Fruit fly (Drosophila melanogaster) whole organism, embryonic: ENCODE results near the gene robl62A.

Experiments used
- Bteb2 ChIP-seq: fragments of 200-800 bp; sonication (Bioruptor generic); optimal IDR thresholded peaks from 2 replicates; lab custom pipeline; 2016; ENCODE audit warnings: missing biosample characterization, missing genetic modification characterization
- CG1024 ChIP-seq: fragments of 200-800 bp; sonication (Bioruptor generic); IDR thresholded peaks from 2 replicates; pipeline ENCODE4 v1.3.6; 2022; ENCODE audit warnings: missing biosample characterization, missing genetic modification characterization
- CG10267 ChIP-seq: fragments of 200-800 bp; sonication (Bioruptor generic); optimal IDR thresholded peaks from 2 replicates; lab custom pipeline; 2018; ENCODE audit warnings: missing biosample characterization, mild to moderate bottlenecking, missing genetic modification characterization, moderate library complexity
- CG10366 ChIP-seq: fragments of 200-800 bp; sonication (Bioruptor generic); IDR thresholded peaks from 2 replicates; pipeline ENCODE4 v1.3.6; 2022; ENCODE audit warnings: missing biosample characterization, missing genetic modification characterization
- CG11247 ChIP-seq: fragments of 200-800 bp; sonication (Bioruptor generic); IDR thresholded peaks from 2 replicates; pipeline ENCODE4 v1.3.6; 2022; ENCODE audit warnings: missing biosample characterization, missing genetic modification characterization
- CG12299 ChIP-seq: fragments of 200-800 bp; sonication (Bioruptor generic); optimal IDR thresholded peaks from 2 replicates; lab custom pipeline; 2018; ENCODE audit warnings: missing biosample characterization, mild to moderate bottlenecking, missing genetic modification characterization
- CG17361 ChIP-seq: fragments of 200-800 bp; sonication (Bioruptor generic); IDR thresholded peaks from 3 replicates; pipeline ENCODE4 v1.3.6; 2022; ENCODE audit warnings: missing biosample characterization, missing genetic modification characterization
- CG17912 ChIP-seq: fragments of 200-800 bp; sonication (Bioruptor generic); optimal IDR thresholded peaks from 2 replicates; lab custom pipeline; 2018; ENCODE audit warnings: missing biosample characterization, mild to moderate bottlenecking, missing genetic modification characterization
- CG2202 ChIP-seq: fragments of 200-800 bp; sonication (Bioruptor generic); optimal IDR thresholded peaks from 2 replicates; lab custom pipeline; 2018; ENCODE audit warnings: missing biosample characterization, mild to moderate bottlenecking, missing genetic modification characterization
- CG30403 ChIP-seq: fragments of 200-800 bp; sonication (Bioruptor generic); optimal IDR thresholded peaks from 3 replicates; lab custom pipeline; 2016; ENCODE audit warnings: missing biosample characterization, missing genetic modification characterization
- CG30431 ChIP-seq: fragments of 200-800 bp; sonication (Bioruptor generic); optimal IDR thresholded peaks from 2 replicates; lab custom pipeline; 2017; ENCODE audit warnings: missing biosample characterization, missing genetic modification characterization
- CG31441 ChIP-seq: fragments of 200-800 bp; sonication (Bioruptor generic); IDR thresholded peaks from 2 replicates; pipeline ENCODE4 v1.3.6; 2022; ENCODE audit warnings: missing biosample characterization, missing genetic modification characterization
- CG33557 ChIP-seq: fragments of 200-800 bp; sonication (Bioruptor generic); optimal IDR thresholded peaks from 2 replicates; lab custom pipeline; 2019; ENCODE audit warnings: missing biosample characterization, mild to moderate bottlenecking, missing genetic modification characterization, moderate library complexity
- CG34376 ChIP-seq: fragments of 200-800 bp; sonication (Bioruptor generic); optimal IDR thresholded peaks from 2 replicates; lab custom pipeline; 2018; ENCODE audit warnings: missing biosample characterization, mild to moderate bottlenecking, missing genetic modification characterization
- CG3995 ChIP-seq: fragments of 200-800 bp; sonication (Bioruptor generic); optimal IDR thresholded peaks from 3 replicates; lab custom pipeline; 2016; ENCODE audit warnings: missing biosample characterization, missing genetic modification characterization
- CG4282 ChIP-seq: fragments of 200-800 bp; sonication (Bioruptor generic); optimal IDR thresholded peaks from 2 replicates; lab custom pipeline; 2016; ENCODE audit warnings: missing biosample characterization, missing genetic modification characterization
- CG4730 ChIP-seq: fragments of 200-800 bp; sonication (Bioruptor generic); IDR thresholded peaks from 2 replicates; pipeline ENCODE4 v1.3.6; 2022; ENCODE audit warnings: missing biosample characterization, missing genetic modification characterization
- CG8359 ChIP-seq: fragments of 200-800 bp; sonication (Bioruptor generic); optimal IDR thresholded peaks from 2 replicates; lab custom pipeline; 2017; ENCODE audit warnings: missing biosample characterization, mild to moderate bottlenecking, missing genetic modification characterization, borderline replicate concordance
- CG9876 ChIP-seq: fragments of 200-800 bp; sonication (Bioruptor generic); optimal IDR thresholded peaks from 2 replicates; lab custom pipeline; 2016; ENCODE audit warnings: missing biosample characterization, missing genetic modification characterization
- Camta ChIP-seq: fragments of 200-800 bp; sonication (Bioruptor generic); optimal IDR thresholded peaks from 2 replicates; lab custom pipeline; 2016; ENCODE audit warnings: missing biosample characterization, missing genetic modification characterization
- CoRest ChIP-seq: fragments of 200-800 bp; sonication (Bioruptor generic); optimal IDR thresholded peaks from 3 replicates; lab custom pipeline; 2018; ENCODE audit warnings: missing biosample characterization, mild to moderate bottlenecking, missing genetic modification characterization, moderate library complexity
- D ChIP-seq, 2 experiments: fragments of 200-800 bp in 1 of 2; fragments of >200 bp in 1 of 2; sonication (Bioruptor generic) in 1 of 2; optimal IDR thresholded peaks; 2 replicates in 1 of 2; 3 replicates in 1 of 2; lab custom pipeline; 2017; ENCODE audit warnings: mild to moderate bottlenecking in 1 of 2, missing biosample characterization in 1 of 2, missing genetic modification characterization in 1 of 2, missing genetic modification reagents in 1 of 2
- Dip3 ChIP-seq: fragments of 200-800 bp; sonication (Bioruptor generic); optimal IDR thresholded peaks from 3 replicates; lab custom pipeline; 2016; ENCODE audit warnings: missing biosample characterization, missing genetic modification characterization
- Doc2 ChIP-seq: fragments of 200-800 bp; sonication (Bioruptor generic); IDR thresholded peaks from 2 replicates; pipeline ENCODE4 v1.3.6; 2022; ENCODE audit warnings: missing biosample characterization, missing genetic modification characterization
- Kr ChIP-seq: fragments of 200-800 bp; sonication (Bioruptor generic); optimal IDR thresholded peaks from 2 replicates; lab custom pipeline; 2017; ENCODE audit warnings: missing biosample characterization, mild to moderate bottlenecking, missing genetic modification characterization
- Nf-YB ChIP-seq: fragments of 200-800 bp; sonication (Bioruptor generic); optimal IDR thresholded peaks from 3 replicates; lab custom pipeline; 2019; ENCODE audit warnings: missing biosample characterization, mild to moderate bottlenecking, missing genetic modification characterization, moderate library complexity
- Scr ChIP-seq: fragments of 200-800 bp; sonication (Bioruptor generic); IDR thresholded peaks from 2 replicates; pipeline ENCODE4 v1.3.6; 2022; ENCODE audit warnings: missing biosample characterization, missing genetic modification characterization; ENCODE audit not compliant: partially characterized antibody
- Side ChIP-seq: fragments of 200-800 bp; sonication (Bioruptor generic); optimal IDR thresholded peaks from 2 replicates; lab custom pipeline; 2016; ENCODE audit warnings: missing biosample characterization, missing genetic modification characterization
- ab ChIP-seq: fragments of 200-800 bp; sonication (Bioruptor generic); optimal IDR thresholded peaks from 2 replicates; lab custom pipeline; 2016; ENCODE audit warnings: missing biosample characterization, missing genetic modification characterization
- bigmax ChIP-seq: fragments of 200-800 bp; sonication (Bioruptor generic); optimal IDR thresholded peaks from 2 replicates; lab custom pipeline; 2018; ENCODE audit warnings: missing biosample characterization, mild to moderate bottlenecking, missing genetic modification characterization
- bowl ChIP-seq: fragments of 200-800 bp; sonication (Bioruptor generic); IDR thresholded peaks from 2 replicates; pipeline ENCODE4 v1.3.6; 2022; ENCODE audit warnings: missing biosample characterization, missing genetic modification characterization
- cato ChIP-seq: fragments of 200-800 bp; sonication (Bioruptor generic); optimal IDR thresholded peaks from 2 replicates; lab custom pipeline; 2016; ENCODE audit warnings: missing biosample characterization, missing genetic modification characterization, borderline replicate concordance
- corto ChIP-seq: fragments of 200-800 bp; sonication (Bioruptor generic); optimal IDR thresholded peaks from 2 replicates; lab custom pipeline; 2016; ENCODE audit warnings: missing biosample characterization, mild to moderate bottlenecking, missing genetic modification characterization, moderate library complexity
- crol ChIP-seq: fragments of 200-800 bp; sonication (Bioruptor generic); IDR thresholded peaks from 2 replicates; pipeline ENCODE4 v1.3.6; 2022; ENCODE audit warnings: missing biosample characterization, missing genetic modification characterization
- dm ChIP-seq: fragments of 200-800 bp; sonication (Bioruptor generic); optimal IDR thresholded peaks from 3 replicates; lab custom pipeline; 2016; ENCODE audit warnings: missing biosample characterization, missing genetic modification characterization
- exex ChIP-seq: fragments of 200-800 bp; sonication (Bioruptor generic); optimal IDR thresholded peaks from 4 replicates; lab custom pipeline; 2018; ENCODE audit warnings: missing biosample characterization, mild to moderate bottlenecking, missing genetic modification characterization, moderate library complexity
- fd64A ChIP-seq: fragments of 200-800 bp; sonication (Bioruptor generic); optimal IDR thresholded peaks from 3 replicates; lab custom pipeline; 2018; ENCODE audit warnings: missing biosample characterization, mild to moderate bottlenecking, missing genetic modification characterization
- gce ChIP-seq: fragments of 200-800 bp; sonication (Bioruptor generic); IDR thresholded peaks from 3 replicates; pipeline ENCODE4 v1.3.6; 2022; ENCODE audit warnings: missing biosample characterization, missing genetic modification characterization
- gcm ChIP-seq: fragments of 200-800 bp; sonication (Bioruptor generic); optimal IDR thresholded peaks from 2 replicates; lab custom pipeline; 2019; ENCODE audit warnings: missing biosample characterization, mild to moderate bottlenecking, missing genetic modification characterization, moderate library complexity
- kah ChIP-seq: fragments of 200-800 bp; sonication (Bioruptor generic); optimal IDR thresholded peaks from 2 replicates; lab custom pipeline; 2018; ENCODE audit warnings: missing biosample characterization, mild to moderate bottlenecking, missing genetic modification characterization
- maf-S ChIP-seq: fragments of 200-800 bp; sonication (Bioruptor generic); optimal IDR thresholded peaks from 2 replicates; lab custom pipeline; 2016; ENCODE audit warnings: missing biosample characterization, missing genetic modification characterization
- so ChIP-seq: fragments of 200-800 bp; sonication (Bioruptor generic); IDR thresholded peaks from 3 replicates; pipeline ENCODE4 v1.3.6; 2022; ENCODE audit warnings: missing biosample characterization, missing genetic modification characterization

The robl62A gene

DNA sequence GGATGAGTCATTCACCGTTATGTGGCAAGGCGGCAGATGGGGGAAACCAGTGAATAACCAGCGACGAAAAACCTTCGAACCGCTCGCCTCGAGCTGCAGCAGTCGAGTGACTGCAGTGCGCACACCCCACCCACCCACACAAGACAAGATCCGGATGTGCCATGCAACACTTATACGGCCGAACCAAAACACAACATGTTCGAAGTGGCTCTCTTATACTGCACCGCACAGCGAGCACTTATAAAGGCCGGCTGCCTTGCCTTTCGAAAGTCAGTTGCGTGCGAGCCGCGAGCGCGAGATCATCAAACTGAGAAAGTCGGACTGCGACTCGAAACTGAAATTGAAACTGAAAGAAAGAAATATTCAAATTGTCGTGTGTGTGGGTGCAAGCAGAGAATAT is 13.9 kb upstream of the robl62A start, which contains the start of gene rho (continued):
- no peak for TF ChIP-seq CG3995 (GFP tag; lab: Kevin White, UChicago)
- no peak for TF ChIP-seq CG4282 (GFP tag; lab: Kevin White, UChicago)
- TF ChIP-seq gcm (GFP tag; lab: Kevin White, UChicago): no peak
- TF ChIP-seq CG34376 (GFP tag; lab: Kevin White, UChicago): no peak
- TF ChIP-seq corto (GFP tag; lab: Kevin White, UChicago): no peak
- TF ChIP-seq CG2202: peak; percentile 17
- no peak for TF ChIP-seq CG12299
- peak; percentile 22 for TF ChIP-seq CG33557 (GFP tag; lab: Kevin White, UChicago)
- no peak; the same call in 1 of the 2 replicates for TF ChIP-seq bowl
- TF ChIP-seq Dip3 (GFP tag; lab: Kevin White, UChicago): no peak
- no peak for TF ChIP-seq ab
- no peak for TF ChIP-seq maf-S (GFP tag; lab: Kevin White, UChicago)
- TF ChIP-seq CG31441 (GFP tag; lab: Robert Waterston, UW): no peak; the same call in 1 of the 2 replicates
- TF ChIP-seq CG30431 (GFP tag; lab: Kevin White, UChicago): no peak
- TF ChIP-seq D (optimal IDR thresholded peaks at IDR 0.05; lab: Kevin White, UChicago): no peak
- no peak for TF ChIP-seq D (GFP tag; optimal IDR thresholded peaks at IDR 0.05; lab: Kevin White, UChicago)
- no peak for TF ChIP-seq exex
- TF ChIP-seq kah (GFP tag; lab: Kevin White, UChicago): no peak
- TF ChIP-seq cato (GFP tag; lab: Kevin White, UChicago): no peak
- TF ChIP-seq CG17361 (GFP tag; lab: Robert Waterston, UW): no peak
- TF ChIP-seq CG8359: peak; percentile 11
- TF ChIP-seq CG10267: peak; percentile 5
- peak; percentile 4; the same call in 1 of the 2 replicates for TF ChIP-seq CG1024 (GFP tag; lab: Robert Waterston, UW)
- TF ChIP-seq CG10366 (GFP tag; lab: Robert Waterston, UW): no peak
- no peak for TF ChIP-seq Bteb2 (GFP tag; lab: Kevin White, UChicago)
- peak; percentile 18 for TF ChIP-seq Nf-YB (GFP tag; lab: Kevin White, UChicago)
- no peak for TF ChIP-seq CoRest (tag; lab: Kevin White, UChicago)
- TF ChIP-seq CG11247: no peak
- TF ChIP-seq Scr (GFP tag; lab: Robert Waterston, UW): peak; percentile 46
- no peak for TF ChIP-seq CG4730
- TF ChIP-seq fd64A (GFP tag; lab: Kevin White, UChicago): no peak
- no peak for TF ChIP-seq CG9876 (GFP tag; lab: Kevin White, UChicago)
- peak; percentile 49; the same call in 1 of the 2 replicates for TF ChIP-seq crol
- peak; percentile 73; the same call in 1 of the 3 replicates for TF ChIP-seq gce (GFP tag; lab: Robert Waterston, UW)
- TF ChIP-seq CG17912: no peak
- TF ChIP-seq Doc2 (GFP tag; lab: Robert Waterston, UW): no peak
- no peak for TF ChIP-seq dm (GFP tag; lab: Kevin White, UChicago)
- TF ChIP-seq CG30403 (GFP tag; lab: Kevin White, UChicago): no peak
- TF ChIP-seq Side (GFP tag; lab: Kevin White, UChicago): peak; percentile 52
- TF ChIP-seq Kr: no peak
- TF ChIP-seq so (GFP tag; lab: Robert Waterston, UW): peak; percentile 53; the same call in 2 of the 3 replicates
- TF ChIP-seq bigmax: no peak
- peak; percentile 7 for TF ChIP-seq Camta (GFP tag; lab: Kevin White, UChicago)
